Worm (Caenorhabditis elegans): ENCODE measurements around the gene Y62E10A.20.

Gene Y62E10A.20

DNA sequence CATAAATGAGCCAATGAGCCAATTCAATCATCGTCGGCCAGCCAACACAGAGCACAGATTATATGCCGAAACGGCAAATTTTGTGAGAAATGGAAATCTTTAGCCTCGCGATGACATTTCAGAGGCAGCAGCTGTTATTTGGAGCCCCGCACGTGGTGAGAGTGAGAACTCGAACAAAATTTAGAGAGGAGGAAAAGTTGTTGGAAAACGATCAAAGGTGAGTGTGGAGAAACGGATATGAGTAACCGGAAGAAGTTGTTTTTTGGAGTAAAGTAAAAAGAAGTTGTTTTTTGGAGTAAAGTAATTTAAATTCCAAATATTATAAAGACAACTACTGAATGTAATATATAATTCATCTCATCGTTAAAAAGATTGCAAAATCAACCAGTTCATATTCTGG, 12.8 kb upstream of the Y62E10A.20 start, which contains the start of gene Y62E10A.13:
Y62E10A.13 (minus strand) TSS at position 326 of the 400 bp plus-strand sequence.
- TF ChIP-seq fkh-3 (tag; optimal IDR thresholded peaks at IDR 0.05) (no peak), T26A5.8 (tag; optimal IDR thresholded peaks at IDR 0.05) (peak; percentile 67), hsf-1 (GFP tag; IDR thresholded peaks at IDR 0.05) (peak; percentile 63; the same call in 1 of the 2 replicates), ccch-3 (GFP tag; optimal IDR thresholded peaks at IDR 0.05) (no peak), snpc-1.1 (tag; optimal IDR thresholded peaks at IDR 0.05; ENCODE audit: insufficient read depth) (peak; percentile 14), dpff-1 (tag; optimal IDR thresholded peaks at IDR 0.05) (peak; percentile 25), bed-2 (GFP tag; IDR thresholded peaks at IDR 0.05) (no peak), cebp-2 (GFP tag; IDR thresholded peaks at IDR 0.05) (peak; percentile 84; the same call in 1 of the 2 replicates), chd-7 (tag; optimal IDR thresholded peaks at IDR 0.05) (peak; percentile 50), attf-3 (GFP tag; conservative IDR thresholded peaks at IDR 0.05) (no peak), Y95B8A.8 (GFP tag; IDR thresholded peaks at IDR 0.05) (no peak), lsl-1 (GFP tag; optimal IDR thresholded peaks at IDR 0.05) (peak; percentile 28), B0336.3 (GFP tag; IDR thresholded peaks at IDR 0.05) (peak; percentile 61; the same call in 1 of the 2 replicates), egl-18 (GFP tag; IDR thresholded peaks at IDR 0.05) (no peak), atf-7 (tag; optimal IDR thresholded peaks at IDR 0.05) (peak; percentile 22), nhr-120 (GFP tag; IDR thresholded peaks at IDR 0.05) (no peak), zim-3 (tag; optimal IDR thresholded peaks at IDR 0.05) (no peak), hrde-1 (tag; optimal IDR thresholded peaks at IDR 0.05; ENCODE audit: borderline replicate concordance) (peak; percentile 51), rcor-1 (GFP tag; IDR thresholded peaks at IDR 0.05) (0 out of 2 replicates have a peak, but pooled peaks have one; percentile 20), sea-2 (GFP tag; IDR thresholded peaks at IDR 0.05) (no peak), ztf-28 (GFP tag; IDR thresholded peaks at IDR 0.05) (no peak), ceh-79 (tag; optimal IDR thresholded peaks at IDR 0.05) (peak; percentile 39), sptf-2 (GFP tag; optimal IDR thresholded peaks at IDR 0.05) (no peak), ztf-22 (GFP tag; optimal IDR thresholded peaks at IDR 0.05) (no peak), efl-1 (GFP tag; optimal IDR thresholded peaks at IDR 0.05) (no peak), ZK185.1 (tag; optimal IDR thresholded peaks at IDR 0.05; ENCODE audit: poor library complexity, severe bottlenecking) (no peak), unc-130 (GFP tag; optimal IDR thresholded peaks at IDR 0.05) (peak; percentile 49), let-526 (GFP tag; IDR thresholded peaks at IDR 0.05) (no peak), madf-3 (GFP tag; IDR thresholded peaks at IDR 0.05) (0 out of 2 replicates have a peak, but pooled peaks have one; percentile 7), tbp1 (GFP tag; optimal IDR thresholded peaks at IDR 0.05) (no peak), hlh-26 (GFP tag; conservative IDR thresholded peaks at IDR 0.05) (no peak), mxl-1 (tag; optimal IDR thresholded peaks at IDR 0.05) (no peak), C06A6.2 (GFP tag; conservative IDR thresholded peaks at IDR 0.05) (no peak), Y53G8AR.9 (GFP tag; conservative IDR thresholded peaks at IDR 0.05) (peak; percentile 43; the same call in 1 of the 2 replicates), snpc-4 (GFP tag; optimal IDR thresholded peaks at IDR 0.05) (no peak), snpc-4 (tag; optimal IDR thresholded peaks at IDR 0.05) (peak in 2 of 4 experiments; percentile 8 to 62), bed-1 (GFP tag; IDR thresholded peaks at IDR 0.05) (0 out of 2 replicates have a peak, but pooled peaks have one; percentile 34), repo-1 (tag; optimal IDR thresholded peaks at IDR 0.05) (peak; percentile 4), F49E8.2 (tag; optimal IDR thresholded peaks at IDR 0.05; ENCODE audit: insufficient read depth) (peak; percentile 46), K11D2.4 (GFP tag; IDR thresholded peaks at IDR 0.05) (no peak), pbrm-1 (GFP tag; IDR thresholded peaks at IDR 0.05) (no peak), F10E7.11 (tag; optimal IDR thresholded peaks at IDR 0.05) (peak; percentile 53), snpc-1.3 (tag; optimal IDR thresholded peaks at IDR 0.05; ENCODE audit: insufficient read depth) (peak; percentile 42), aptf-2 (GFP tag; conservative IDR thresholded peaks at IDR 0.05) (no peak), pha-4 (tag; optimal IDR thresholded peaks at IDR 0.05) (no peak), zfh-2 (GFP tag; conservative IDR thresholded peaks at IDR 0.05) (no peak), ztf-25 (GFP tag; IDR thresholded peaks at IDR 0.05) (no peak), attf-6 (GFP tag; IDR thresholded peaks at IDR 0.05) (peak; percentile 41; the same call in 1 of the 2 replicates), nfyb-1 (GFP tag; IDR thresholded peaks at IDR 0.05) (no peak)

Measured in whole organism, young adult.